Fruit fly (Drosophila melanogaster) whole organism, embryonic: ENCODE measurements around the gene mxt.

Source experiments
- Adf1 ChIP-seq: fragments of 200-800 bp; sonication (Bioruptor generic); IDR thresholded peaks from 2 replicates; pipeline ENCODE4 v1.3.6; 2022; ENCODE audit warnings: missing biosample characterization, missing genetic modification characterization
- B-H2 ChIP-seq: fragments of 200-800 bp; sonication (Bioruptor generic); optimal IDR thresholded peaks from 2 replicates; lab custom pipeline; 2018; ENCODE audit warnings: missing biosample characterization, mild to moderate bottlenecking, missing genetic modification characterization
- CG10543 ChIP-seq: fragments of 200-800 bp; sonication (Bioruptor generic); optimal IDR thresholded peaks from 3 replicates; lab custom pipeline; 2017; ENCODE audit warnings: missing biosample characterization, mild to moderate bottlenecking, missing genetic modification characterization, moderate library complexity
- CG10565 ChIP-seq: fragments of 200-800 bp; sonication (Bioruptor generic); optimal IDR thresholded peaks from 3 replicates; lab custom pipeline; 2016; ENCODE audit warnings: missing biosample characterization, mild to moderate bottlenecking, missing genetic modification characterization
- CG12104 ChIP-seq: fragments of 200-800 bp; sonication (Bioruptor generic); optimal IDR thresholded peaks from 3 replicates; lab custom pipeline; 2016; ENCODE audit warnings: missing biosample characterization, missing genetic modification characterization
- CG12659 ChIP-seq: fragments of 200-800 bp; sonication (Bioruptor generic); optimal IDR thresholded peaks from 3 replicates; lab custom pipeline; 2017; ENCODE audit warnings: mild to moderate bottlenecking, missing biosample characterization, missing genetic modification reagents, missing genetic modification characterization
- CG13424 ChIP-seq: fragments of 200-800 bp; sonication (Bioruptor generic); optimal IDR thresholded peaks from 2 replicates; lab custom pipeline; 2019; ENCODE audit warnings: missing biosample characterization, mild to moderate bottlenecking, missing genetic modification characterization, moderate library complexity
- CG14050 ChIP-seq: fragments of 200-800 bp; sonication (Bioruptor generic); IDR thresholded peaks from 3 replicates; pipeline ENCODE4 v1.3.6; 2022; ENCODE audit warnings: missing biosample characterization, missing genetic modification characterization
- CG14441 ChIP-seq: fragments of 200-800 bp; sonication (Bioruptor generic); IDR thresholded peaks from 2 replicates; pipeline ENCODE4 v1.3.6; 2022; ENCODE audit warnings: missing biosample characterization, missing genetic modification characterization
- CG15269 ChIP-seq: fragments of 200-800 bp; sonication (Bioruptor generic); optimal IDR thresholded peaks from 2 replicates; lab custom pipeline; 2018; ENCODE audit warnings: missing biosample characterization, mild to moderate bottlenecking, missing genetic modification characterization, moderate library complexity
- CG15479 ChIP-seq: fragments of 200-800 bp; sonication (Bioruptor generic); optimal IDR thresholded peaks from 3 replicates; lab custom pipeline; 2019; ENCODE audit warnings: missing biosample characterization, mild to moderate bottlenecking, missing genetic modification characterization, moderate library complexity
- CG17359 ChIP-seq: fragments of 200-800 bp; sonication (Bioruptor generic); optimal IDR thresholded peaks from 3 replicates; lab custom pipeline; 2018; ENCODE audit warnings: missing biosample characterization, mild to moderate bottlenecking, missing genetic modification characterization, moderate library complexity
- CG17385 ChIP-seq: fragments of 200-800 bp; sonication (Bioruptor generic); optimal IDR thresholded peaks from 3 replicates; lab custom pipeline; 2018; ENCODE audit warnings: missing biosample characterization, mild to moderate bottlenecking, missing genetic modification characterization
- CG17829 ChIP-seq: fragments of 200-800 bp; optimal IDR thresholded peaks from 2 replicates; lab custom pipeline; 2019; ENCODE audit warnings: missing biosample characterization, mild to moderate bottlenecking, missing genetic modification characterization, moderate library complexity
- CG17912 ChIP-seq: fragments of 200-800 bp; sonication (Bioruptor generic); optimal IDR thresholded peaks from 2 replicates; lab custom pipeline; 2018; ENCODE audit warnings: missing biosample characterization, mild to moderate bottlenecking, missing genetic modification characterization
- CG18599 ChIP-seq: fragments of 200-800 bp; sonication (Bioruptor generic); optimal IDR thresholded peaks from 3 replicates; lab custom pipeline; 2017; ENCODE audit warnings: missing biosample characterization, missing genetic modification characterization, mild to moderate bottlenecking, moderate library complexity, missing genetic modification reagents
- CG34224 ChIP-seq: fragments of 200-800 bp; sonication (Bioruptor generic); IDR thresholded peaks from 3 replicates; pipeline ENCODE4 v1.3.6; 2022; ENCODE audit warnings: missing biosample characterization, missing genetic modification characterization; ENCODE audit not compliant: partially characterized antibody
- CG34376 ChIP-seq: fragments of 200-800 bp; sonication (Bioruptor generic); optimal IDR thresholded peaks from 2 replicates; lab custom pipeline; 2018; ENCODE audit warnings: missing biosample characterization, mild to moderate bottlenecking, missing genetic modification characterization
- CG6765 ChIP-seq: fragments of 200-800 bp; sonication (Bioruptor generic); optimal IDR thresholded peaks from 3 replicates; lab custom pipeline; 2017; ENCODE audit warnings: missing biosample characterization, mild to moderate bottlenecking, missing genetic modification characterization
- CG6791 ChIP-seq: fragments of 200-800 bp; sonication (Bioruptor generic); IDR thresholded peaks from 3 replicates; pipeline ENCODE4 v1.3.6; 2022; ENCODE audit warnings: missing biosample characterization, missing genetic modification characterization; ENCODE audit not compliant: partially characterized antibody
- CG7357 ChIP-seq: fragments of 200-800 bp; sonication (Bioruptor generic); IDR thresholded peaks from 3 replicates; pipeline ENCODE4 v1.3.6; 2022; ENCODE audit warnings: missing biosample characterization, missing genetic modification characterization
- CG7963 ChIP-seq: fragments of 200-800 bp; sonication (Bioruptor generic); IDR thresholded peaks from 3 replicates; pipeline ENCODE4 v1.3.6; 2022; ENCODE audit warnings: missing biosample characterization, missing genetic modification characterization; ENCODE audit not compliant: partially characterized antibody
- CG9727 ChIP-seq: fragments of 200-800 bp; sonication (Bioruptor generic); optimal IDR thresholded peaks from 3 replicates; lab custom pipeline; 2017; ENCODE audit warnings: missing biosample characterization, mild to moderate bottlenecking, missing genetic modification characterization
- CG9817 ChIP-seq: fragments of 200-800 bp; sonication (Bioruptor generic); optimal IDR thresholded peaks from 2 replicates; lab custom pipeline; 2018; ENCODE audit warnings: missing biosample characterization, mild to moderate bottlenecking, missing genetic modification characterization, moderate library complexity
- CTCF ChIP-seq: fragments of 200-800 bp; sonication (Bioruptor generic); optimal IDR thresholded peaks from 2 replicates; lab custom pipeline; 2017; ENCODE audit warnings: missing biosample characterization, mild to moderate bottlenecking, missing genetic modification characterization, moderate library complexity
- Dp ChIP-seq: fragments of 200-800 bp; sonication (Bioruptor generic); optimal IDR thresholded peaks from 2 replicates; lab custom pipeline; 2018; ENCODE audit warnings: missing biosample characterization, mild to moderate bottlenecking, missing genetic modification characterization, moderate library complexity
- Eip74EF ChIP-seq, 2 experiments: fragments of 200-800 bp in 1 of 2; fragments of >200 bp in 1 of 2; sonication (Bioruptor generic) in 1 of 2; optimal IDR thresholded peaks; 2 replicates each; lab custom pipeline; 2017 to 2019; ENCODE audit warnings: missing biosample characterization in 2 of 2, missing genetic modification characterization in 2 of 2, mild to moderate bottlenecking in 1 of 2, moderate library complexity in 1 of 2
- Fer3 ChIP-seq: fragments of 200-800 bp; sonication (Bioruptor generic); optimal IDR thresholded peaks from 2 replicates; lab custom pipeline; 2018; ENCODE audit warnings: missing biosample characterization, mild to moderate bottlenecking, missing genetic modification characterization, moderate library complexity
- PHDP ChIP-seq: fragments of 200-800 bp; sonication (Bioruptor generic); optimal IDR thresholded peaks from 3 replicates; lab custom pipeline; 2018; ENCODE audit warnings: missing biosample characterization, mild to moderate bottlenecking, missing genetic modification characterization, moderate library complexity
- Scr ChIP-seq: fragments of 200-800 bp; sonication (Bioruptor generic); IDR thresholded peaks from 2 replicates; pipeline ENCODE4 v1.3.6; 2022; ENCODE audit warnings: missing biosample characterization, missing genetic modification characterization; ENCODE audit not compliant: partially characterized antibody
- Sox100B ChIP-seq: fragments of 200-800 bp; sonication (Bioruptor generic); optimal IDR thresholded peaks from 3 replicates; lab custom pipeline; 2018; ENCODE audit warnings: missing biosample characterization, mild to moderate bottlenecking, missing genetic modification characterization
- Vsx1 ChIP-seq: fragments of 200-800 bp; sonication (Bioruptor generic); optimal IDR thresholded peaks from 2 replicates; lab custom pipeline; 2017; ENCODE audit warnings: missing biosample characterization, mild to moderate bottlenecking, missing genetic modification characterization, missing genetic modification reagents
- aop ChIP-seq: fragments of 200-800 bp; sonication (Bioruptor generic); IDR thresholded peaks from 2 replicates; pipeline ENCODE4 v1.3.6; 2022; ENCODE audit warnings: missing biosample characterization, missing genetic modification characterization
- caup ChIP-seq: fragments of 200-800 bp; sonication (Bioruptor generic); optimal IDR thresholded peaks from 3 replicates; lab custom pipeline; 2017; ENCODE audit warnings: missing biosample characterization, mild to moderate bottlenecking, missing genetic modification characterization, moderate library complexity; ENCODE audit not compliant: severe bottlenecking
- exex ChIP-seq: fragments of 200-800 bp; sonication (Bioruptor generic); optimal IDR thresholded peaks from 4 replicates; lab custom pipeline; 2018; ENCODE audit warnings: missing biosample characterization, mild to moderate bottlenecking, missing genetic modification characterization, moderate library complexity
- gcm ChIP-seq: fragments of 200-800 bp; sonication (Bioruptor generic); optimal IDR thresholded peaks from 2 replicates; lab custom pipeline; 2019; ENCODE audit warnings: missing biosample characterization, mild to moderate bottlenecking, missing genetic modification characterization, moderate library complexity
- inv ChIP-seq: fragments of 200-800 bp; sonication (Bioruptor generic); IDR thresholded peaks from 2 replicates; pipeline ENCODE4 v1.3.6; 2022; ENCODE audit warnings: missing biosample characterization, missing genetic modification characterization; ENCODE audit not compliant: partially characterized antibody
- knrl ChIP-seq: fragments of 200-800 bp; sonication (Bioruptor generic); IDR thresholded peaks from 3 replicates; pipeline ENCODE4 v1.3.6; 2022; ENCODE audit warnings: missing biosample characterization, missing genetic modification characterization; ENCODE audit not compliant: partially characterized antibody
- lab ChIP-seq: fragments of 200-800 bp; sonication (Bioruptor generic); optimal IDR thresholded peaks from 3 replicates; lab custom pipeline; 2017; ENCODE audit warnings: missing biosample characterization, missing genetic modification characterization, mild to moderate bottlenecking, moderate library complexity, missing genetic modification reagents
- lilli ChIP-seq: fragments of 200-800 bp; sonication (Bioruptor generic); optimal IDR thresholded peaks from 3 replicates; lab custom pipeline; 2016; ENCODE audit warnings: missing biosample characterization, missing genetic modification characterization
- mirr ChIP-seq: fragments of 200-800 bp; sonication (Bioruptor generic); optimal IDR thresholded peaks from 3 replicates; lab custom pipeline; 2018; ENCODE audit warnings: missing biosample characterization, mild to moderate bottlenecking, missing genetic modification characterization
- sd ChIP-seq: fragments of 200-800 bp; sonication (Bioruptor generic); optimal IDR thresholded peaks from 3 replicates; lab custom pipeline; 2018; ENCODE audit warnings: missing biosample characterization, mild to moderate bottlenecking, missing genetic modification characterization, moderate library complexity
- sens ChIP-seq: fragments of 200-800 bp; sonication (Bioruptor generic); peaks from one replicate; lab custom pipeline; 2016; ENCODE audit warnings: missing biosample characterization, missing genetic modification characterization
- sug ChIP-seq: fragments of 200-800 bp; optimal IDR thresholded peaks from 2 replicates; lab custom pipeline; 2019; ENCODE audit warnings: missing biosample characterization, mild to moderate bottlenecking, missing genetic modification characterization, moderate library complexity
- vvl ChIP-seq: fragments of 200-800 bp; sonication (Bioruptor generic); IDR thresholded peaks from 2 replicates; pipeline ENCODE4 v1.3.6; 2022; ENCODE audit warnings: missing biosample characterization, missing genetic modification characterization
- wek ChIP-seq: fragments of 200-800 bp; sonication (Bioruptor generic); optimal IDR thresholded peaks from 3 replicates; lab custom pipeline; 2018; ENCODE audit warnings: missing biosample characterization, mild to moderate bottlenecking, missing genetic modification characterization, moderate library complexity
- wor ChIP-seq: fragments of 200-800 bp; sonication (Bioruptor generic); IDR thresholded peaks from 2 replicates; pipeline ENCODE4 v1.3.6; 2022; ENCODE audit warnings: missing biosample characterization, missing genetic modification characterization

Gene mxt

dm6 chr2L:4830490-4830889, 16.6 kb downstream of the mxt start, which contains the start of gene Fnta (continued):
- TF ChIP-seq CG9727 (GFP tag; lab: Kevin White, UChicago): no peak
- peak; percentile 51 for TF ChIP-seq gcm (GFP tag; lab: Kevin White, UChicago)
- TF ChIP-seq Eip74EF (GFP tag; optimal IDR thresholded peaks at IDR 0.05; lab: Kevin White, UChicago): no peak
- TF ChIP-seq Scr (GFP tag; lab: Robert Waterston, UW): peak; percentile 81
- TF ChIP-seq Vsx1: no peak
- peak; percentile 93 for TF ChIP-seq CG6791 (GFP tag; lab: Robert Waterston, UW)
- TF ChIP-seq CG7963 (GFP tag; lab: Robert Waterston, UW): peak; percentile 86; the same call in 2 of the 3 replicates
- peak; percentile 80 for TF ChIP-seq Dp
- peak; percentile 93 for TF ChIP-seq CG34224 (GFP tag; lab: Robert Waterston, UW)
- TF ChIP-seq inv (GFP tag; lab: Robert Waterston, UW): peak; percentile 36
- TF ChIP-seq, all 482 proteins: peak for 53

dm6 chr2L:4829040-4829439, 18.1 kb downstream of the mxt start:
- TF ChIP-seq vvl (GFP tag; lab: Robert Waterston, UW) (0 out of 2 replicates have a peak, but pooled peaks have one; percentile 20), caup (peak; percentile 47), CG18599 (peak; percentile 53), CG17359 (tag; lab: Kevin White, UChicago) (peak; percentile 22), PHDP (tag; lab: Kevin White, UChicago) (peak; percentile 50), sug (peak; percentile 31), CG12659 (GFP tag; lab: Kevin White, UChicago) (peak; percentile 17), sens (peak; percentile 74), sd (peak; percentile 25), CG6765 (GFP tag; lab: Kevin White, UChicago) (peak; percentile 57), CG17829 (tag; lab: Kevin White, UChicago) (no peak), CG34376 (peak; percentile 9), CG14441 (GFP tag; lab: Robert Waterston, UW) (no peak), CG15269 (tag; lab: Kevin White, UChicago) (peak; percentile 3), knrl (GFP tag; lab: Robert Waterston, UW) (no peak), B-H2 (peak; percentile 55), lab (GFP tag; lab: Kevin White, UChicago) (peak; percentile 63), CG12104 (GFP tag; lab: Kevin White, UChicago) (peak; percentile 23), CG17385 (peak; percentile 12), wek (GFP tag; lab: Kevin White, UChicago) (peak; percentile 33), CG17912 (GFP tag; lab: Kevin White, UChicago) (peak; percentile 31), CG14050 (GFP tag; lab: Robert Waterston, UW) (no peak), lilli (GFP tag; lab: Kevin White, UChicago) (no peak), CG15479 (GFP tag; lab: Kevin White, UChicago) (peak; percentile 71), CG10543 (GFP tag; lab: Kevin White, UChicago) (peak; percentile 69), CG9817 (tag; lab: Kevin White, UChicago) (peak; percentile 5), CG7357 (GFP tag; lab: Robert Waterston, UW) (no peak), CG13424 (tag; lab: Kevin White, UChicago) (peak; percentile 19), Fer3 (tag; lab: Kevin White, UChicago) (peak; percentile 36), CG10565 (no peak), Adf1 (GFP tag; lab: Robert Waterston, UW) (no peak), wor (no peak), CTCF (GFP tag; lab: Kevin White, UChicago) (no peak), CG34224 (GFP tag; lab: Robert Waterston, UW) (no peak), exex (tag; lab: Kevin White, UChicago) (peak; percentile 24), aop (GFP tag; lab: Robert Waterston, UW) (no peak), Sox100B (peak; percentile 12), mirr (peak; percentile 61)
